Worm (Caenorhabditis elegans) whole organism, L1 larva: ENCODE measurements around the gene F07F6.7.

ENCODE experiments used
- dsc-1 ChIP-seq: sonication (generic microtip); optimal IDR thresholded peaks from 2 replicates; lab custom pipeline; 2016; ENCODE audit warnings: mild to moderate bottlenecking, missing genetic modification characterization, missing compliant biosample characterization
- elt-2 ChIP-seq: sonication (generic microtip); optimal IDR thresholded peaks from 2 replicates; lab custom pipeline; 2016; ENCODE audit warnings: missing genetic modification characterization, mild to moderate bottlenecking, inconsistent platforms, missing compliant biosample characterization, missing genetic modification reagents
- lin-13 ChIP-seq: fragments of 150-350 bp; optimal IDR thresholded peaks from 2 replicates; lab custom pipeline; 2014; ENCODE audit warnings: missing biosample characterization, missing genetic modification reagents, missing genetic modification characterization
- mdl-1 ChIP-seq, 2 experiments: fragments of 150-350 bp; optimal IDR thresholded peaks; 2 replicates each; lab custom pipeline; 2014 to 2017; ENCODE audit warnings: missing biosample characterization in 2 of 2, missing genetic modification characterization in 2 of 2, inconsistent platforms in 1 of 2
- nhr-28 ChIP-seq: fragments of 150-350 bp; optimal IDR thresholded peaks from 2 replicates; lab custom pipeline; 2014; ENCODE audit warnings: missing biosample characterization, missing genetic modification characterization
- nhr-90 ChIP-seq: sonication (generic microtip); optimal IDR thresholded peaks from 2 replicates; lab custom pipeline; 2016; ENCODE audit warnings: mild to moderate bottlenecking, missing genetic modification characterization, missing compliant biosample characterization; ENCODE audit not compliant: poor library complexity
- snpc-4 ChIP-seq: fragments of 150-350 bp; optimal IDR thresholded peaks from 2 replicates; lab custom pipeline; 2014; ENCODE audit warnings: missing biosample characterization, missing genetic modification characterization
- snu-23 ChIP-seq: sonication (generic microtip); optimal IDR thresholded peaks from 2 replicates; lab custom pipeline; 2016; ENCODE audit warnings: missing genetic modification characterization, missing compliant biosample characterization
- xbp-1 ChIP-seq: sonication (generic microtip); optimal IDR thresholded peaks from 2 replicates; lab custom pipeline; 2016; ENCODE audit warnings: missing genetic modification characterization, missing compliant biosample characterization

- TF ChIP-seq snu-23 (GFP tag; lab: Kevin White, UChicago) (no peak), mdl-1 (tag; optimal IDR thresholded peaks at IDR 0.05; lab: Kevin White, UChicago) (no peak), dsc-1 (tag; lab: Kevin White, UChicago) (no peak), xbp-1 (no peak), nhr-28 (no peak), lin-13 (GFP tag; lab: Kevin White, UChicago) (no peak), nhr-90 (tag; lab: Kevin White, UChicago) (no peak), elt-2 (tag; lab: Kevin White, UChicago) (no peak), snpc-4 (tag; lab: Kevin White, UChicago) (no peak)
Observed at ce11 chrII:5393090-5393489, 30.6 kb downstream of the F07F6.7 start, which contains the start of gene brap-2.
